Worm (Caenorhabditis elegans): Measurements from ENCODE around the gene C54D10.9.

DNA sequence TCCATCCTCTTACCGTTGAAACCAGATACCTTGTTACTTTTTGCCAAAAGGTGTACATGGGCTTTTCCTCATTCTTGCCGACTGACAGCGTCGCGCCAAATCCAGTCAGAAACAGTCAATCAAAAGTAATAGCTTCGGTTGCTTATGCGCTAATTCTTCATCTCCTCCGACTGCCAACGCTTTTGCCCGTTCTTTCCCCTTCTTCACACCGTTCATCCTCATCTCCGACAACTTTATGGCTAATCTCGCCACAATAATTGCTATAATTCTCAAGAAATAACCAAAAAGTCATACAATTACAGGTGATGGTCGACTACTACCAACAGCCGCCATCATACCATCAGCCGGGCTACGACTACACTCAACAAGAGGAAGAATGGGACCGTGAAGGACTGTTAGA is 31.2 kb downstream of the C54D10.9 start, which contains the start of gene atn-1:
- TF ChIP-seq nhr-237 (tag; optimal IDR thresholded peaks at IDR 0.05) (no peak), unc-62 (GFP tag; optimal IDR thresholded peaks at IDR 0.05) (no peak), mep-1 (tag; optimal IDR thresholded peaks at IDR 0.05) (no peak)
